Worm (Caenorhabditis elegans): Measurements from ENCODE around the gene ZK354.8.
"Not testable (repeated sequence)": the region's sequence is repeated elsewhere in the genome, so short reads cannot be mapped to it uniquely, and the experiment has no call there.

ZK354.8 gene

ce11 chrIV:5273385-5273784, 32.6 kb downstream of the ZK354.8 start:
- TF ChIP-seq ceh-39 (tag; optimal IDR thresholded peaks at IDR 0.05) (no peak), ces-1 (GFP tag; optimal IDR thresholded peaks at IDR 0.05) (no peak)

ce11 chrIV:5272518-5272917, 33.4 kb downstream of the ZK354.8 start, which contains the start of gene F36H12.3:
Gene F36H12.3, plus strand, starts transcription at chrIV:5272818.
- TF ChIP-seq nhr-2 (tag; optimal IDR thresholded peaks at IDR 0.05) = no peak
- no peak for TF ChIP-seq hlh-1 (tag; optimal IDR thresholded peaks at IDR 0.05)
- TF ChIP-seq zip-8 (tag; optimal IDR thresholded peaks at IDR 0.05) = no peak
- TF ChIP-seq nhr-76 (tag; optimal IDR thresholded peaks at IDR 0.05) = no peak
- TF ChIP-seq flh-1 (GFP tag; optimal IDR thresholded peaks at IDR 0.05) = no peak
- TF ChIP-seq nhr-12 (tag; optimal IDR thresholded peaks at IDR 0.05) = no peak
- TF ChIP-seq sem-2 (GFP tag; optimal IDR thresholded peaks at IDR 0.05) = no peak
- no peak for TF ChIP-seq mls-2 (tag; optimal IDR thresholded peaks at IDR 0.05)
- TF ChIP-seq blmp-1 (tag; optimal IDR thresholded peaks at IDR 0.05) = no peak
- TF ChIP-seq bed-3 (GFP tag; optimal IDR thresholded peaks at IDR 0.05) = no peak
- TF ChIP-seq snpc-4 (tag; optimal IDR thresholded peaks at IDR 0.05) = no peak
- TF ChIP-seq unc-62 (GFP tag; optimal IDR thresholded peaks at IDR 0.05) = no peak
- no peak for TF ChIP-seq ham-2 (GFP tag; optimal IDR thresholded peaks at IDR 0.05)
- no peak for TF ChIP-seq lin-32 (GFP tag; optimal IDR thresholded peaks at IDR 0.05)
- TF ChIP-seq pha-4 (tag; optimal IDR thresholded peaks at IDR 0.05) = no peak

ce11 chrIV:5268803-5269202, 37.1 kb downstream of the ZK354.8 start, which contains the start of gene F36H12.4:
Gene F36H12.4, plus strand, starts transcription at chrIV:5269103.
- TF ChIP-seq nhr-237 (tag; optimal IDR thresholded peaks at IDR 0.05) (no peak), ceh-39 (tag; optimal IDR thresholded peaks at IDR 0.05) (no peak), sem-2 (GFP tag; optimal IDR thresholded peaks at IDR 0.05) (no peak), ces-1 (GFP tag; optimal IDR thresholded peaks at IDR 0.05) (no peak), cnd-1 (tag; optimal IDR thresholded peaks at IDR 0.05) (no peak), mep-1 (tag; optimal IDR thresholded peaks at IDR 0.05) (no peak), unc-62 (GFP tag; optimal IDR thresholded peaks at IDR 0.05) (no peak), ceh-43 (GFP tag; optimal IDR thresholded peaks at IDR 0.05) (no peak), nhr-76 (tag; optimal IDR thresholded peaks at IDR 0.05) (no peak)

- no peak for TF ChIP-seq mls-2 (tag; optimal IDR thresholded peaks at IDR 0.05)
- TF ChIP-seq ztf-11 (tag; optimal IDR thresholded peaks at IDR 0.05) = no peak
- TF ChIP-seq mab-5 (tag; optimal IDR thresholded peaks at IDR 0.05) = no peak
- TF ChIP-seq ces-1 (GFP tag; optimal IDR thresholded peaks at IDR 0.05) = no peak
- TF ChIP-seq flh-1 (GFP tag; optimal IDR thresholded peaks at IDR 0.05) = no peak
- TF ChIP-seq sem-2 (GFP tag; optimal IDR thresholded peaks at IDR 0.05) = no peak
- no peak for TF ChIP-seq unc-120 (tag; optimal IDR thresholded peaks at IDR 0.05; ENCODE audit: poor library complexity, severe bottlenecking)
These were observed 39.5 kb downstream of the ZK354.8 start, which contains the start of gene F36H12.5 for ce11 chrIV:5266474-5266873. Gene F36H12.5, plus strand, starts transcription at chrIV:5266774.

DNA sequence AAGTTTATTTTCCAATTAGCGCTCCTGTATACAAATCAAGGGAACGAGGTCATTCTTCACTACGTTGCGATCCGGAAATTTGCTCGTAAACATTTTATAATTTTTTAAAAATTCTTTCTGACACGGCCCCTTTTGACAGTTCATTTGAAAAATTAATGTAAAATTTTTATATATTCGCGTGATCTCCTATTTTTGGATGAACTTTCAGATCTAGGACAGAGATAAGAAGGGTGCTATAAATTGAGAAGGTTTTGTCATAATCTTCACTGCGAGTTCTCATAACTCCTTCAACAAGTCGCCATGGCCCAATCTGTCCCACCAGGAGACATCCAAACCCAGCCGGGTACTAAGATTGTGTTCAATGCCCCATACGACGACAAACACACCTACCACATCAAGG, 45.7 kb downstream of the ZK354.8 start, which contains the start of gene msp-19:
TSS of gene msp-19 (plus strand) at position 301 of the 400 bp plus-strand sequence.
- not testable (repeated sequence) for TF ChIP-seq ceh-39 (tag; optimal IDR thresholded peaks at IDR 0.05); flh-1 (GFP tag; optimal IDR thresholded peaks at IDR 0.05); ceh-83 (GFP tag; optimal IDR thresholded peaks at IDR 0.05)

ce11 chrIV:5258385-5258784, 47.6 kb downstream of the ZK354.8 start, which contains the start of gene ttbk-2.1:
Gene ttbk-2.1, plus strand, starts transcription at chrIV:5258685.
- TF ChIP-seq ces-1 (GFP tag; optimal IDR thresholded peaks at IDR 0.05); ztf-11 (tag; optimal IDR thresholded peaks at IDR 0.05); lin-13 (tag; optimal IDR thresholded peaks at IDR 0.05): not testable (repeated sequence)

ce11 chrIV:5256731-5257130, 49.2 kb downstream of the ZK354.8 start, which contains the start of gene F36H12.9:
Gene F36H12.9, plus strand, starts transcription at chrIV:5257031.
- not testable (repeated sequence) for TF ChIP-seq mls-2, lsy-2, elt-3 (tag; optimal IDR thresholded peaks at IDR 0.05)
